Fruit fly (Drosophila melanogaster): ENCODE measurements around the gene CG7208.

Gene CG7208

dm6 chr3R:18168398-18168797 lies 17.1 kb downstream of the CG7208 start (continued):
- TF ChIP-seq CG17829 (tag; optimal IDR thresholded peaks at IDR 0.05): no peak
- TF ChIP-seq Hmr (GFP tag; optimal IDR thresholded peaks at IDR 0.05): peak; percentile 38
- TF ChIP-seq unc-4 (GFP tag; IDR thresholded peaks at IDR 0.05; ENCODE audit: partially characterized antibody): peak; percentile 42; the same call in 1 of the 2 replicates
- TF ChIP-seq Hr51 (GFP tag; optimal IDR thresholded peaks at IDR 0.05): peak in 1 of 2 experiments; percentile 49
- TF ChIP-seq CG11504 (tag; optimal IDR thresholded peaks at IDR 0.05): peak; percentile 97
- peak; percentile 69 for TF ChIP-seq sqz (GFP tag; optimal IDR thresholded peaks at IDR 0.05)
- TF ChIP-seq B-H1 (GFP tag; IDR thresholded peaks at IDR 0.05): no peak; the same call in 2 of the 3 replicates
- TF ChIP-seq CG10321 (GFP tag; IDR thresholded peaks at IDR 0.05): no peak
- no peak for TF ChIP-seq CG8290 (GFP tag; optimal IDR thresholded peaks at IDR 0.05)
- TF ChIP-seq CG8290 (tag; optimal IDR thresholded peaks at IDR 0.05): peak in 1 of 2 experiments; percentile 15
- TF ChIP-seq HmgD (GFP tag; optimal IDR thresholded peaks at IDR 0.05): no peak
- TF ChIP-seq CG6175 (GFP tag; IDR thresholded peaks at IDR 0.05): 0 out of 3 replicates have a peak, but pooled peaks have one; percentile 25
- TF ChIP-seq bab2 (GFP tag; optimal IDR thresholded peaks at IDR 0.05): no peak
- no peak for TF ChIP-seq MESR4 (GFP tag; optimal IDR thresholded peaks at IDR 0.05)
- no peak for TF ChIP-seq tgo (GFP tag; IDR thresholded peaks at IDR 0.05)
- TF ChIP-seq CG16779 (GFP tag; IDR thresholded peaks at IDR 0.05): no peak
- TF ChIP-seq Fer1 (GFP tag; optimal IDR thresholded peaks at IDR 0.05): peak; percentile 32
- TF ChIP-seq onecut (GFP tag; IDR thresholded peaks at IDR 0.05): peak; percentile 36; the same call in 1 of the 2 replicates
- no peak for TF ChIP-seq CG15601 (tag; optimal IDR thresholded peaks at IDR 0.05)
- no peak for TF ChIP-seq da (GFP tag; optimal IDR thresholded peaks at IDR 0.05)
- peak; percentile 38 for TF ChIP-seq CG15269 (tag; optimal IDR thresholded peaks at IDR 0.05)
- TF ChIP-seq ems (GFP tag; optimal IDR thresholded peaks at IDR 0.05): no peak
- TF ChIP-seq CG13296 (GFP tag; optimal IDR thresholded peaks at IDR 0.05): peak; percentile 31
- peak; percentile 43 for TF ChIP-seq hbn (GFP tag; IDR thresholded peaks at IDR 0.05; ENCODE audit: partially characterized antibody)
- no peak for TF ChIP-seq sima (GFP tag; optimal IDR thresholded peaks at IDR 0.05)
- TF ChIP-seq CG12236 (GFP tag; optimal IDR thresholded peaks at IDR 0.05): no peak
- TF ChIP-seq HmgZ (tag; optimal IDR thresholded peaks at IDR 0.05): peak; percentile 14
- TF ChIP-seq sens-2 (GFP tag; IDR thresholded peaks at IDR 0.05): 0 out of 2 replicates have a peak, but pooled peaks have one; percentile 13
- TF ChIP-seq her (GFP tag; optimal IDR thresholded peaks at IDR 0.05): peak; percentile 34
- TF ChIP-seq row (GFP tag; IDR thresholded peaks at IDR 0.05): peak; percentile 63
- TF ChIP-seq CG33557 (GFP tag; optimal IDR thresholded peaks at IDR 0.05): no peak
- peak; percentile 56 for TF ChIP-seq CG2678 (tag; optimal IDR thresholded peaks at IDR 0.05)
- TF ChIP-seq CG2199 (GFP tag; IDR thresholded peaks at IDR 0.05): no peak
- no peak for TF ChIP-seq CG10654 (GFP tag; optimal IDR thresholded peaks at IDR 0.05)
- TF ChIP-seq dysf (GFP tag; IDR thresholded peaks at IDR 0.05): peak; percentile 36; the same call in 1 of the 3 replicates
- peak; percentile 56 for TF ChIP-seq CTCF (GFP tag; optimal IDR thresholded peaks at IDR 0.05)
- TF ChIP-seq insv (GFP tag; optimal IDR thresholded peaks at IDR 0.05): no peak
- peak; percentile 44 for TF ChIP-seq nom (GFP tag; optimal IDR thresholded peaks at IDR 0.05)
- TF ChIP-seq tap (tag; optimal IDR thresholded peaks at IDR 0.05): no peak
- no peak for TF ChIP-seq Hr78 (GFP tag; optimal IDR thresholded peaks at IDR 0.05)
- no peak for TF ChIP-seq CG17186 (GFP tag; optimal IDR thresholded peaks at IDR 0.05)
- peak; percentile 31 for TF ChIP-seq CG12391 (tag; optimal IDR thresholded peaks at IDR 0.05)
- no peak for TF ChIP-seq CG6272 (GFP tag; IDR thresholded peaks at IDR 0.05)
- TF ChIP-seq pho (GFP tag; optimal IDR thresholded peaks at IDR 0.05): peak; percentile 1
- no peak for TF ChIP-seq crol (GFP tag; IDR thresholded peaks at IDR 0.05)
- no peak for TF ChIP-seq danr (GFP tag; IDR thresholded peaks at IDR 0.05)
- TF ChIP-seq vfl (GFP tag; optimal IDR thresholded peaks at IDR 0.05): no peak
- TF ChIP-seq HLH54F (GFP tag; optimal IDR thresholded peaks at IDR 0.05): peak; percentile 3
- TF ChIP-seq ham (GFP tag; IDR thresholded peaks at IDR 0.05): no peak
- peak; percentile 2 for TF ChIP-seq CG1603 (tag; optimal IDR thresholded peaks at IDR 0.05)
- TF ChIP-seq CG1024 (GFP tag; IDR thresholded peaks at IDR 0.05): no peak
- peak; percentile 35 for TF ChIP-seq Fer3 (tag; optimal IDR thresholded peaks at IDR 0.05)
